Fruit fly (Drosophila melanogaster) whole organism, embryonic: Measurements from ENCODE around the gene Tnks.

Source experiments
- Adf1 ChIP-seq: fragments of 200-800 bp; sonication (Bioruptor generic); IDR thresholded peaks from 2 replicates; pipeline ENCODE4 v1.3.6; 2022; ENCODE audit warnings: missing biosample characterization, missing genetic modification characterization
- Aef1 ChIP-seq: fragments of 200-800 bp; sonication (Bioruptor generic); IDR thresholded peaks from 3 replicates; pipeline ENCODE4 v1.3.6; 2022; ENCODE audit warnings: missing biosample characterization, missing genetic modification characterization
- Asciz ChIP-seq: fragments of 200-800 bp; sonication (Bioruptor generic); optimal IDR thresholded peaks from 2 replicates; lab custom pipeline; 2017; ENCODE audit warnings: missing biosample characterization, mild to moderate bottlenecking, missing genetic modification characterization, missing genetic modification reagents
- CG11560 ChIP-seq: fragments of 200-800 bp; sonication (Bioruptor generic); IDR thresholded peaks from 3 replicates; pipeline ENCODE4 v1.3.6; 2022; ENCODE audit warnings: missing biosample characterization, missing genetic modification characterization
- CG11695 ChIP-seq: fragments of 200-800 bp; sonication (Bioruptor generic); IDR thresholded peaks from 3 replicates; pipeline ENCODE4 v1.3.6; 2022; ENCODE audit warnings: missing biosample characterization, missing genetic modification characterization
- CG12219 ChIP-seq: fragments of 200-800 bp; sonication (Bioruptor generic); optimal IDR thresholded peaks from 3 replicates; lab custom pipeline; 2018; ENCODE audit warnings: missing biosample characterization, mild to moderate bottlenecking, missing genetic modification characterization
- CG1602 ChIP-seq: fragments of 200-800 bp; sonication (Bioruptor generic); optimal IDR thresholded peaks from 3 replicates; lab custom pipeline; 2016; ENCODE audit warnings: missing biosample characterization, missing genetic modification characterization
- CG18599 ChIP-seq: fragments of 200-800 bp; sonication (Bioruptor generic); optimal IDR thresholded peaks from 3 replicates; lab custom pipeline; 2017; ENCODE audit warnings: missing biosample characterization, missing genetic modification characterization, mild to moderate bottlenecking, moderate library complexity, missing genetic modification reagents
- CG2678 ChIP-seq: fragments of 200-800 bp; sonication (Bioruptor generic); optimal IDR thresholded peaks from 3 replicates; lab custom pipeline; 2019; ENCODE audit warnings: missing biosample characterization, mild to moderate bottlenecking, missing genetic modification characterization, moderate library complexity
- CG2889 ChIP-seq: fragments of 200-800 bp; sonication (Bioruptor generic); IDR thresholded peaks from 3 replicates; pipeline ENCODE4 v1.3.6; 2022; ENCODE audit warnings: missing biosample characterization, missing genetic modification characterization
- CG32532 ChIP-seq: fragments of 200-800 bp; sonication (Bioruptor generic); IDR thresholded peaks from 2 replicates; pipeline ENCODE4 v1.3.6; 2022; ENCODE audit warnings: missing biosample characterization, missing genetic modification characterization
- CG32772 ChIP-seq: fragments of 200-800 bp; sonication (Bioruptor generic); IDR thresholded peaks from 2 replicates; pipeline ENCODE4 v1.3.6; 2022; ENCODE audit warnings: missing biosample characterization, missing genetic modification characterization
- CG3847 ChIP-seq: fragments of 200-800 bp; sonication (Bioruptor generic); IDR thresholded peaks from 2 replicates; pipeline ENCODE4 v1.3.6; 2022; ENCODE audit warnings: missing biosample characterization, missing genetic modification characterization
- CG7372 ChIP-seq: fragments of 200-800 bp; sonication (Bioruptor generic); IDR thresholded peaks from 2 replicates; pipeline ENCODE4 v1.3.6; 2022; ENCODE audit warnings: missing biosample characterization, missing genetic modification characterization
- CG8290 ChIP-seq, 3 experiments: fragments of 200-800 bp; sonication (Bioruptor generic); optimal IDR thresholded peaks; 2 replicates each; lab custom pipeline; 2016 to 2019; ENCODE audit warnings: missing biosample characterization in 3 of 3, missing genetic modification characterization in 3 of 3, mild to moderate bottlenecking in 2 of 3, moderate library complexity in 1 of 3
- CG8765 ChIP-seq: fragments of 200-800 bp; sonication (Bioruptor generic); IDR thresholded peaks from 2 replicates; pipeline ENCODE4 v1.3.6; 2022; ENCODE audit warnings: missing biosample characterization, missing genetic modification characterization
- CG8924 ChIP-seq: fragments of 200-800 bp; optimal IDR thresholded peaks from 3 replicates; lab custom pipeline; 2019; ENCODE audit warnings: missing biosample characterization, mild to moderate bottlenecking, missing genetic modification characterization, moderate library complexity
- CkIIα-i1 ChIP-seq: fragments of 200-800 bp; sonication (Bioruptor generic); IDR thresholded peaks from 2 replicates; pipeline ENCODE4 v1.3.6; 2022; ENCODE audit warnings: missing biosample characterization, missing genetic modification characterization
- D19A ChIP-seq: fragments of 200-800 bp; optimal IDR thresholded peaks from 3 replicates; lab custom pipeline; 2019; ENCODE audit warnings: missing biosample characterization, mild to moderate bottlenecking, missing genetic modification characterization, moderate library complexity
- Dbx ChIP-seq: fragments of 200-800 bp; sonication (Bioruptor generic); IDR thresholded peaks from 3 replicates; pipeline ENCODE4 v1.3.6; 2022; ENCODE audit warnings: missing biosample characterization, missing genetic modification characterization
- Eip74EF ChIP-seq, 2 experiments: fragments of 200-800 bp in 1 of 2; fragments of >200 bp in 1 of 2; sonication (Bioruptor generic) in 1 of 2; optimal IDR thresholded peaks; 2 replicates each; lab custom pipeline; 2017 to 2019; ENCODE audit warnings: missing biosample characterization in 2 of 2, missing genetic modification characterization in 2 of 2, mild to moderate bottlenecking in 1 of 2, moderate library complexity in 1 of 2
- Ets65A ChIP-seq: fragments of 200-800 bp; sonication (Bioruptor generic); peaks from one replicate; lab custom pipeline; 2016; ENCODE audit warnings: missing biosample characterization, missing genetic modification characterization
- Hmx ChIP-seq: fragments of 200-800 bp; sonication (Bioruptor generic); optimal IDR thresholded peaks from 2 replicates; lab custom pipeline; 2016; ENCODE audit warnings: missing biosample characterization, missing genetic modification characterization
- MBD-R2 ChIP-seq: fragments of 200-800 bp; sonication (Bioruptor generic); IDR thresholded peaks from 2 replicates; pipeline ENCODE4 v1.3.6; 2022; ENCODE audit warnings: missing biosample characterization, missing genetic modification characterization
- Mrtf ChIP-seq: fragments of 200-800 bp; sonication (Bioruptor generic); IDR thresholded peaks from 3 replicates; pipeline ENCODE4 v1.3.6; 2022; ENCODE audit warnings: missing biosample characterization, missing genetic modification characterization
- Ssrp ChIP-seq: fragments of 200-800 bp; sonication (Bioruptor generic); optimal IDR thresholded peaks from 2 replicates; lab custom pipeline; 2018; ENCODE audit warnings: missing biosample characterization, mild to moderate bottlenecking, missing genetic modification characterization, moderate library complexity
- amos ChIP-seq: fragments of 200-800 bp; sonication (Bioruptor generic); IDR thresholded peaks from 2 replicates; pipeline ENCODE4 v1.3.6; 2022; ENCODE audit warnings: missing biosample characterization, missing genetic modification characterization; ENCODE audit not compliant: partially characterized antibody
- ase ChIP-seq: fragments of 200-800 bp; sonication (Bioruptor generic); IDR thresholded peaks from 3 replicates; pipeline ENCODE4 v1.3.6; 2022; ENCODE audit warnings: missing biosample characterization, missing genetic modification characterization
- bcd ChIP-seq: fragments of 200-800 bp; sonication (Bioruptor generic); optimal IDR thresholded peaks from 2 replicates; lab custom pipeline; 2017; ENCODE audit warnings: missing biosample characterization, mild to moderate bottlenecking, missing genetic modification characterization
- bigmax ChIP-seq: fragments of 200-800 bp; sonication (Bioruptor generic); optimal IDR thresholded peaks from 2 replicates; lab custom pipeline; 2018; ENCODE audit warnings: missing biosample characterization, mild to moderate bottlenecking, missing genetic modification characterization
- bsh ChIP-seq, 2 experiments: fragments of 200-800 bp; sonication (Bioruptor generic); optimal IDR thresholded peaks; 2 replicates each; lab custom pipeline; 2017 to 2018; ENCODE audit warnings: mild to moderate bottlenecking in 2 of 2, missing biosample characterization in 2 of 2, missing genetic modification characterization in 2 of 2, moderate library complexity in 1 of 2
- dm ChIP-seq: fragments of 200-800 bp; sonication (Bioruptor generic); optimal IDR thresholded peaks from 3 replicates; lab custom pipeline; 2016; ENCODE audit warnings: missing biosample characterization, missing genetic modification characterization
- emc ChIP-seq: fragments of 200-800 bp; sonication (Bioruptor generic); optimal IDR thresholded peaks from 2 replicates; lab custom pipeline; 2016; ENCODE audit warnings: missing biosample characterization, missing genetic modification characterization
- ewg ChIP-seq: fragments of 200-800 bp; sonication (Bioruptor generic); optimal IDR thresholded peaks from 3 replicates; lab custom pipeline; 2017; ENCODE audit warnings: mild to moderate bottlenecking, missing biosample characterization, missing genetic modification reagents, missing genetic modification characterization
- fd96Cb ChIP-seq: fragments of 200-800 bp; sonication (Bioruptor generic); optimal IDR thresholded peaks from 2 replicates; lab custom pipeline; 2018; ENCODE audit warnings: missing biosample characterization, mild to moderate bottlenecking, missing genetic modification characterization, moderate library complexity
- fu2 ChIP-seq: fragments of 200-800 bp; sonication (Bioruptor generic); optimal IDR thresholded peaks from 2 replicates; lab custom pipeline; 2016; ENCODE audit warnings: missing biosample characterization, missing genetic modification characterization
- ham ChIP-seq: fragments of 200-800 bp; sonication (Bioruptor generic); IDR thresholded peaks from 2 replicates; pipeline ENCODE4 v1.3.6; 2022; ENCODE audit warnings: missing biosample characterization, missing genetic modification characterization
- kay ChIP-seq: fragments of 200-800 bp; sonication (Bioruptor generic); optimal IDR thresholded peaks from 2 replicates; lab custom pipeline; 2016; ENCODE audit warnings: missing biosample characterization, missing genetic modification characterization
- klu ChIP-seq: fragments of 200-800 bp; sonication (Bioruptor generic); IDR thresholded peaks from 2 replicates; pipeline ENCODE4 v1.3.6; 2022; ENCODE audit warnings: missing biosample characterization, missing genetic modification characterization
- lbe ChIP-seq: fragments of 200-800 bp; sonication (Bioruptor generic); optimal IDR thresholded peaks from 2 replicates; lab custom pipeline; 2016; ENCODE audit warnings: missing biosample characterization, mild to moderate bottlenecking, missing genetic modification characterization
- mld ChIP-seq: fragments of 200-800 bp; sonication (Bioruptor generic); IDR thresholded peaks from 3 replicates; pipeline ENCODE4 v1.3.6; 2022; ENCODE audit warnings: missing biosample characterization, missing genetic modification characterization; ENCODE audit not compliant: partially characterized antibody
- onecut ChIP-seq: fragments of 200-800 bp; sonication (Bioruptor generic); IDR thresholded peaks from 2 replicates; pipeline ENCODE4 v1.3.6; 2022; ENCODE audit warnings: missing biosample characterization, missing genetic modification characterization
- pros ChIP-seq: fragments of 200-800 bp; sonication (Bioruptor generic); optimal IDR thresholded peaks from 3 replicates; lab custom pipeline; 2019; ENCODE audit warnings: missing biosample characterization, mild to moderate bottlenecking, missing genetic modification characterization, moderate library complexity
- schlank ChIP-seq: fragments of 200-800 bp; sonication (Bioruptor generic); optimal IDR thresholded peaks from 2 replicates; lab custom pipeline; 2018; ENCODE audit warnings: missing biosample characterization, mild to moderate bottlenecking, missing genetic modification characterization
- seq ChIP-seq: fragments of 200-800 bp; sonication (Bioruptor generic); IDR thresholded peaks from 2 replicates; pipeline ENCODE4 v1.3.6; 2022; ENCODE audit warnings: missing biosample characterization, missing genetic modification characterization
- tgo ChIP-seq: fragments of 200-800 bp; sonication (Bioruptor generic); IDR thresholded peaks from 3 replicates; pipeline ENCODE4 v1.3.6; 2022; ENCODE audit warnings: missing biosample characterization, missing genetic modification characterization
- tup ChIP-seq: fragments of 200-800 bp; sonication (Bioruptor generic); optimal IDR thresholded peaks from 2 replicates; lab custom pipeline; 2016; ENCODE audit warnings: missing biosample characterization, mild to moderate bottlenecking, missing genetic modification characterization, moderate library complexity
- twi ChIP-seq: fragments of 200-800 bp; optimal IDR thresholded peaks from 2 replicates; lab custom pipeline; 2019; ENCODE audit warnings: missing biosample characterization, mild to moderate bottlenecking, missing genetic modification characterization, moderate library complexity
- tx ChIP-seq: fragments of 200-800 bp; sonication (Bioruptor generic); optimal IDR thresholded peaks from 2 replicates; lab custom pipeline; 2016; ENCODE audit warnings: missing biosample characterization, missing genetic modification characterization
- unpg ChIP-seq: fragments of 200-800 bp; sonication (Bioruptor generic); optimal IDR thresholded peaks from 3 replicates; lab custom pipeline; 2018; ENCODE audit warnings: missing biosample characterization, mild to moderate bottlenecking, missing genetic modification characterization, moderate library complexity

The Tnks gene

dm6 chr3R:25631079-25631478 is 30.0 kb downstream of the Tnks start (continued):
- TF ChIP-seq Ssrp (tag; lab: Kevin White, UChicago) (peak; percentile 57), CG12219 (peak; percentile 55), twi (tag; lab: Kevin White, UChicago) (no peak), amos (GFP tag; lab: Robert Waterston, UW) (no peak), seq (GFP tag; lab: Robert Waterston, UW) (peak; percentile 70), CG2678 (peak; percentile 78), klu (GFP tag; lab: Robert Waterston, UW) (peak; percentile 44; the same call in 1 of the 2 replicates), bigmax (no peak), CG32532 (GFP tag; lab: Robert Waterston, UW) (peak; percentile 75), onecut (peak; percentile 60), Hmx (GFP tag; lab: Kevin White, UChicago) (no peak), mld (no peak), Aef1 (GFP tag; lab: Robert Waterston, UW) (peak; percentile 64; the same call in 2 of the 3 replicates), CG11560 (tag; lab: Robert Waterston, UW) (0 out of 3 replicates have a peak, but pooled peaks have one; percentile 44), CG3847 (GFP tag; lab: Robert Waterston, UW) (peak; percentile 62), pros (GFP tag; lab: Kevin White, UChicago) (peak; percentile 91), CG7372 (0 out of 2 replicates have a peak, but pooled peaks have one; percentile 29), Mrtf (GFP tag; lab: Robert Waterston, UW) (peak; percentile 56; the same call in 1 of the 3 replicates), lbe (GFP tag; lab: Kevin White, UChicago) (no peak), Dbx (GFP tag; lab: Robert Waterston, UW) (peak; percentile 73), dm (GFP tag; lab: Kevin White, UChicago) (peak; percentile 9), bsh (GFP tag; optimal IDR thresholded peaks at IDR 0.05; lab: Kevin White, UChicago) (peak in 1 of 2 experiments; percentile 84), Asciz (GFP tag; lab: Kevin White, UChicago) (peak; percentile 62), CG8290 (GFP tag; optimal IDR thresholded peaks at IDR 0.05; lab: Kevin White, UChicago) (no peak), CG8290 (tag; optimal IDR thresholded peaks at IDR 0.05; lab: Kevin White, UChicago) (peak in 1 of 2 experiments; percentile 14), Ets65A (GFP tag; lab: Kevin White, UChicago) (peak; percentile 92), CG8924 (tag; lab: Kevin White, UChicago) (peak; percentile 47), D19A (tag; lab: Kevin White, UChicago) (peak; percentile 58), CG18599 (GFP tag; lab: Kevin White, UChicago) (peak; percentile 90), CkIIα-i1 (GFP tag; lab: Robert Waterston, UW) (no peak), CG2889 (GFP tag; lab: Robert Waterston, UW) (peak; percentile 66), tx (peak; percentile 46), tgo (GFP tag; lab: Robert Waterston, UW) (peak; percentile 62), CG11695 (GFP tag; lab: Robert Waterston, UW) (peak; percentile 56; the same call in 2 of the 3 replicates), fd96Cb (tag; lab: Kevin White, UChicago) (peak; percentile 65), unpg (GFP tag; lab: Kevin White, UChicago) (peak; percentile 72), bcd (GFP tag; lab: Kevin White, UChicago) (peak; percentile 72), ham (no peak), CG32772 (peak; percentile 77), kay (GFP tag; lab: Kevin White, UChicago) (no peak), CG8765 (GFP tag; lab: Robert Waterston, UW) (peak; percentile 50; the same call in 1 of the 2 replicates), tup (peak; percentile 21), emc (peak; percentile 17), ase (GFP tag; lab: Robert Waterston, UW) (peak; percentile 54; the same call in 1 of the 3 replicates), fu2 (GFP tag; lab: Kevin White, UChicago) (peak; percentile 25), ewg (GFP tag; lab: Kevin White, UChicago) (peak; percentile 48), CG1602 (peak; percentile 58), MBD-R2 (GFP tag; lab: Robert Waterston, UW) (peak; percentile 34; the same call in 1 of the 2 replicates), Adf1 (peak; percentile 31; the same call in 1 of the 2 replicates), schlank (tag; lab: Kevin White, UChicago) (peak; percentile 34), Eip74EF (GFP tag; optimal IDR thresholded peaks at IDR 0.05; lab: Kevin White, UChicago) (peak in 1 of 2 experiments; percentile 34)
